Worm (Caenorhabditis elegans) whole organism, young adult: ENCODE results near the gene srh-35.

Experiments
- B0035.1 ChIP-seq: sonication (generic microtip); optimal IDR thresholded peaks from 2 replicates; lab custom pipeline; 2016; ENCODE audit warnings: missing genetic modification characterization, mild to moderate bottlenecking, missing compliant biosample characterization, missing genotype, missing genetic modification reagents
- D2030.7 ChIP-seq: fragments of 200-800 bp; sonication (Bioruptor generic); IDR thresholded peaks from 2 replicates; pipeline ENCODE4 v1.3.6; 2022; ENCODE audit warnings: missing genetic modification reagents, missing genetic modification characterization, missing compliant biosample characterization
- F10E7.11 ChIP-seq: sonication (generic microtip); optimal IDR thresholded peaks from 2 replicates; lab custom pipeline; 2017; ENCODE audit warnings: mild to moderate bottlenecking, missing genetic modification characterization, moderate library complexity, missing compliant biosample characterization
- F22D6.2 ChIP-seq: sonication (generic microtip); optimal IDR thresholded peaks from 2 replicates; lab custom pipeline; 2016; ENCODE audit warnings: mild to moderate bottlenecking, missing genetic modification characterization, missing compliant biosample characterization
- F33H1.4 ChIP-seq: fragments of 200-800 bp; sonication (Bioruptor generic); IDR thresholded peaks from 2 replicates; pipeline ENCODE4 v1.3.6; 2022; ENCODE audit warnings: missing genetic modification reagents, missing genetic modification characterization, missing compliant biosample characterization
- F49E8.2 ChIP-seq: sonication (generic microtip); optimal IDR thresholded peaks from 3 replicates; lab custom pipeline; 2017; ENCODE audit warnings: missing genetic modification characterization, mild to moderate bottlenecking, missing compliant biosample characterization, antibody characterized with exemption, moderate library complexity; ENCODE audit not compliant: insufficient read depth
- F55B11.4 ChIP-seq: sonication (generic microtip); optimal IDR thresholded peaks from 2 replicates; lab custom pipeline; 2016; ENCODE audit warnings: missing compliant biosample characterization, missing genetic modification characterization, borderline replicate concordance; ENCODE audit not compliant: insufficient read depth
- F57A8.1 ChIP-seq: fragments of 200-800 bp; sonication (Bioruptor generic); optimal IDR thresholded peaks from 2 replicates; lab custom pipeline; 2018; ENCODE audit warnings: mild to moderate bottlenecking, missing genetic modification characterization, moderate library complexity, missing compliant biosample characterization
- K11D2.4 ChIP-seq: fragments of 200-800 bp; sonication (Bioruptor generic); IDR thresholded peaks from 2 replicates; pipeline ENCODE4 v1.3.6; 2022; ENCODE audit warnings: missing genetic modification reagents, missing genetic modification characterization, missing compliant biosample characterization
- Y56A3A.18 ChIP-seq: fragments of 200-800 bp; sonication (Bioruptor generic); IDR thresholded peaks from 2 replicates; pipeline ENCODE4 v1.3.6; 2022; ENCODE audit warnings: missing genetic modification reagents, missing genetic modification characterization, missing compliant biosample characterization
- Y79H2A.3 ChIP-seq: fragments of 200-800 bp; sonication (Bioruptor generic); conservative IDR thresholded peaks from 2 replicates; pipeline ENCODE4 v1.3.6; 2022; ENCODE audit warnings: missing genetic modification reagents, missing genetic modification characterization, missing compliant biosample characterization
- Y95B8A.8 ChIP-seq: fragments of 200-800 bp; sonication (Bioruptor generic); IDR thresholded peaks from 2 replicates; pipeline ENCODE4 v1.3.6; 2022; ENCODE audit warnings: missing genetic modification reagents, missing genetic modification characterization, missing compliant biosample characterization
- ama-1 ChIP-seq, 3 experiments: fragments of 150-350 bp in 1 of 3; sonication (generic microtip) in 2 of 3; optimal IDR thresholded peaks; 2 replicates each; lab custom pipeline; 2014 to 2018; ENCODE audit warnings: missing biosample characterization in 2 of 3, missing genetic modification characterization in 2 of 3, missing genetic modification reagents in 2 of 3
- attf-5 ChIP-seq: fragments of 200-800 bp; sonication (Bioruptor generic); optimal IDR thresholded peaks from 2 replicates; lab custom pipeline; 2018; ENCODE audit warnings: mild to moderate bottlenecking, missing genetic modification characterization, missing compliant biosample characterization
- attf-6 ChIP-seq: fragments of 200-800 bp; sonication (Bioruptor generic); IDR thresholded peaks from 2 replicates; pipeline ENCODE4 v1.3.6; 2022; ENCODE audit warnings: missing genetic modification reagents, missing genetic modification characterization, missing compliant biosample characterization
- bed-1 ChIP-seq: fragments of 200-800 bp; sonication (Bioruptor generic); IDR thresholded peaks from 2 replicates; pipeline ENCODE4 v1.3.6; 2022; ENCODE audit warnings: missing genetic modification reagents, missing genetic modification characterization, missing compliant biosample characterization
- cebp-1 ChIP-seq, 2 experiments: fragments of 200-800 bp in 1 of 2; sonication (Bioruptor generic) in 1 of 2; sonication (generic microtip) in 1 of 2; IDR thresholded peaks in 1 of 2; optimal IDR thresholded peaks in 1 of 2; 2 replicates each; pipeline versions ENCODE4 v1.3.6 to Lab custom; 2017 to 2022; ENCODE audit warnings: missing compliant biosample characterization in 2 of 2, missing genetic modification characterization in 2 of 2, mild to moderate bottlenecking in 1 of 2, missing genetic modification reagents in 1 of 2, moderate library complexity in 1 of 2
- cebp-2 ChIP-seq: fragments of 200-800 bp; sonication (Bioruptor generic); IDR thresholded peaks from 2 replicates; pipeline ENCODE4 v1.3.6; 2022; ENCODE audit warnings: missing genetic modification characterization, missing compliant biosample characterization
- chd-7 ChIP-seq: sonication (generic microtip); optimal IDR thresholded peaks from 2 replicates; lab custom pipeline; 2016; ENCODE audit warnings: mild to moderate bottlenecking, missing genetic modification characterization, moderate library complexity, missing compliant biosample characterization
- dox-1 ChIP-seq: fragments of 200-800 bp; sonication (Bioruptor generic); IDR thresholded peaks from 2 replicates; pipeline ENCODE4 v1.3.6; 2022; ENCODE audit warnings: missing genetic modification reagents, missing genetic modification characterization, missing compliant biosample characterization
- egrh-3 ChIP-seq: fragments of 200-800 bp; sonication (Bioruptor generic); IDR thresholded peaks from 2 replicates; pipeline ENCODE4 v1.3.6; 2022; ENCODE audit warnings: missing genetic modification reagents, missing genetic modification characterization, missing compliant biosample characterization
- him-1 ChIP-seq: sonication (generic microtip); optimal IDR thresholded peaks from 2 replicates; lab custom pipeline; 2016; ENCODE audit warnings: missing genotype, missing genetic modification reagents, missing genetic modification characterization, missing compliant biosample characterization
- hmg-20 ChIP-seq: fragments of 200-800 bp; sonication (Bioruptor generic); IDR thresholded peaks from 2 replicates; pipeline ENCODE4 v1.3.6; 2022; ENCODE audit warnings: missing genetic modification reagents, missing genetic modification characterization, missing compliant biosample characterization
- lin-40 ChIP-seq: sonication (generic microtip); optimal IDR thresholded peaks from 2 replicates; lab custom pipeline; 2016; ENCODE audit warnings: missing genetic modification characterization, mild to moderate bottlenecking, missing compliant biosample characterization, missing genotype, missing genetic modification reagents
- lsl-1 ChIP-seq: fragments of 200-800 bp; sonication (Bioruptor generic); optimal IDR thresholded peaks from 2 replicates; lab custom pipeline; 2018; ENCODE audit warnings: mild to moderate bottlenecking, missing genetic modification characterization, moderate library complexity, missing compliant biosample characterization
- madf-8 ChIP-seq: fragments of 200-800 bp; sonication (Bioruptor generic); conservative IDR thresholded peaks from 2 replicates; pipeline ENCODE4 v1.3.6; 2022; ENCODE audit warnings: missing genetic modification reagents, missing genetic modification characterization, missing compliant biosample characterization
- mel-28 ChIP-seq: sonication (generic microtip); optimal IDR thresholded peaks from 2 replicates; lab custom pipeline; 2016; ENCODE audit warnings: borderline replicate concordance, mild to moderate bottlenecking, missing genetic modification characterization, missing compliant biosample characterization
- nfya-1 ChIP-seq: sonication (generic microtip); optimal IDR thresholded peaks from 2 replicates; lab custom pipeline; 2017; ENCODE audit warnings: antibody characterized with exemption, missing compliant biosample characterization, missing genetic modification characterization, borderline replicate concordance; ENCODE audit not compliant: insufficient read depth
- nhr-80 ChIP-seq: sonication (generic microtip); optimal IDR thresholded peaks from 2 replicates; lab custom pipeline; 2016; ENCODE audit warnings: missing genetic modification characterization, missing compliant biosample characterization
- nhr-90 ChIP-seq: sonication (generic microtip); optimal IDR thresholded peaks from 2 replicates; lab custom pipeline; 2016; ENCODE audit warnings: missing genotype, mild to moderate bottlenecking, missing genetic modification characterization, missing compliant biosample characterization
- pbrm-1 ChIP-seq: fragments of 200-800 bp; sonication (Bioruptor generic); IDR thresholded peaks from 2 replicates; pipeline ENCODE4 v1.3.6; 2022; ENCODE audit warnings: missing genetic modification reagents, missing genetic modification characterization, missing compliant biosample characterization
- snpc-3.4 ChIP-seq: sonication (generic microtip); optimal IDR thresholded peaks from 2 replicates; lab custom pipeline; 2017; ENCODE audit warnings: missing genetic modification characterization, mild to moderate bottlenecking, missing compliant biosample characterization, antibody characterized with exemption, moderate library complexity, missing genotype, missing genetic modification reagents
- xnd-1 ChIP-seq: sonication (generic microtip); optimal IDR thresholded peaks from 2 replicates; lab custom pipeline; 2016; ENCODE audit warnings: missing genotype, missing genetic modification reagents, missing genetic modification characterization, missing compliant biosample characterization
- zfh-2 ChIP-seq: fragments of 200-800 bp; sonication (Bioruptor generic); conservative IDR thresholded peaks from 2 replicates; pipeline ENCODE4 v1.3.6; 2022; ENCODE audit warnings: missing genetic modification reagents, missing genetic modification characterization, missing compliant biosample characterization
- ztf-26 ChIP-seq: sonication (generic microtip); optimal IDR thresholded peaks from 2 replicates; lab custom pipeline; 2017; ENCODE audit warnings: missing genetic modification characterization, missing compliant biosample characterization

srh-35 gene

ce11 chrV:449130-449529, at the start of gene srh-35:
Gene srh-35 (minus strand): TSS chrV:449230.
- TF ChIP-seq cebp-1 (GFP tag; IDR thresholded peaks at IDR 0.05; lab: Robert Waterston, UW) (no peak), cebp-1 (tag; optimal IDR thresholded peaks at IDR 0.05; lab: Kevin White, UChicago) (no peak), attf-6 (GFP tag; lab: Robert Waterston, UW) (no peak), F33H1.4 (no peak), zfh-2 (GFP tag; lab: Robert Waterston, UW) (no peak), ama-1 (optimal IDR thresholded peaks at IDR 0.05; lab: Kevin White, UChicago) (no peak), ama-1 (GFP tag; optimal IDR thresholded peaks at IDR 0.05; lab: Kevin White, UChicago) (no peak), B0035.1 (tag; lab: Kevin White, UChicago) (no peak), madf-8 (GFP tag; lab: Robert Waterston, UW) (no peak), ztf-26 (tag; lab: Kevin White, UChicago) (no peak), nhr-90 (tag; lab: Kevin White, UChicago) (no peak), snpc-3.4 (tag; lab: Kevin White, UChicago) (no peak), F10E7.11 (no peak), Y95B8A.8 (no peak), xnd-1 (no peak), egrh-3 (no peak)

DNA sequence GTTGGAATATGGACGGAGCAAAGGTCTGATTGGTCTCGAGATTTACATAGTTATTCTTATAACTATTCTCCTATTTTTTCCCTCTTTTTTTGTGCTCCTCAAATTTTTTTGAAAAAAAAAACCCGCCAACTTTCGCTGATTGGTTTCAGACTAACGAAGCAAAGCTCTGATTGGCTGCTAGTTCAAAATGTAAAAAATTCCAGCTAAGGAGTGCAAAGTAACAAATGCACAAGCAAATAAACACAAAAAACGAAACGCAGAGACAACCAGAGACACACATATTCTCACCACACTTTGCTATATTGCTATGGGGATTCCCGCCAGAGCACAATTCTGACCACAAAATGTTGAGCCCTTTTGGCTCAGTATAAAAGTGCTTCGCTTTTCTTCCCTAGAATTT, 48.4 kb upstream of the srh-35 start, which contains the start of gene T01G6.1:
T01G6.1 (plus strand) TSS at position 301 of the 400 bp plus-strand sequence.
- no peak for TF ChIP-seq F49E8.2 (tag; lab: Kevin White, UChicago)
- no peak for TF ChIP-seq F57A8.1 (GFP tag; lab: Kevin White, UChicago)
- no peak for TF ChIP-seq Y56A3A.18 (GFP tag; lab: Robert Waterston, UW)

ce11 chrV:494284-494683, 45.3 kb upstream of the srh-35 start, which contains the start of gene nhr-131:
Gene nhr-131 (plus strand): TSS chrV:494370.
- TF ChIP-seq zfh-2 (GFP tag; lab: Robert Waterston, UW) (no peak), nfya-1 (tag; lab: Kevin White, UChicago) (no peak), him-1 (no peak), cebp-1 (GFP tag; IDR thresholded peaks at IDR 0.05; lab: Robert Waterston, UW) (peak; percentile 73), cebp-1 (tag; optimal IDR thresholded peaks at IDR 0.05; lab: Kevin White, UChicago) (peak; percentile 89), F55B11.4 (tag; lab: Kevin White, UChicago) (no peak), mel-28 (tag; lab: Kevin White, UChicago) (no peak), Y79H2A.3 (no peak), nhr-80 (tag; lab: Kevin White, UChicago) (peak; percentile 77), dox-1 (GFP tag; lab: Robert Waterston, UW) (peak; percentile 41), pbrm-1 (GFP tag; lab: Robert Waterston, UW) (no peak), K11D2.4 (GFP tag; lab: Robert Waterston, UW) (no peak), lin-40 (tag; lab: Kevin White, UChicago) (peak; percentile 20), attf-5 (GFP tag; lab: Kevin White, UChicago) (peak; percentile 54), bed-1 (no peak), cebp-2 (GFP tag; lab: Robert Waterston, UW) (no peak), D2030.7 (GFP tag; lab: Robert Waterston, UW) (no peak)

DNA sequence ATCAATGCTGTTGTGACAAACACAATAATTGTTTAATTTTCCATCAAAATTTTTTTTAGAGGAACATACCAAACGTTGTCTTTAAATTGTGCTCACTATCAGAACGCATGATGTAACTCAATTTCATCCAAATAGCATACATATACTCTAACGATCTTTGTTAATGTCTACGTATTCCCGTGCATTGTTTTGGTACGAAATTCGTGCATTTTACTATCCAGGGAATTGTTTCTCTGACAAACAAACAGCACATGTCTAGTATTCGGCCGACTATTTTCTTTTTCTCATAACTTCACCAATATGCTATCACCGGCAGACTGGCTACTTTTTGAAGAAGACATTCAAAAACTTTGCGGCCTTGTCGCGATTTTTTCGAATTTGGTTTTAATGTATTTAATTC, 42.4 kb upstream of the srh-35 start, which contains the start of gene str-196:
str-196 (plus strand) TSS at position 301 of the 400 bp plus-strand sequence.
- TF ChIP-seq chd-7 (tag; lab: Kevin White, UChicago): no peak
- no peak for TF ChIP-seq nfya-1 (tag; lab: Kevin White, UChicago)
- no peak for TF ChIP-seq lsl-1
- no peak for TF ChIP-seq F22D6.2 (tag; lab: Kevin White, UChicago)
- no peak for TF ChIP-seq hmg-20 (GFP tag; lab: Robert Waterston, UW)
- TF ChIP-seq, all 124 proteins: peak for 0
